Worm (Caenorhabditis elegans): ENCODE measurements around the gene gst-3.

- TF ChIP-seq ama-1 (optimal IDR thresholded peaks at IDR 0.05) (no peak), ama-1 (GFP tag; optimal IDR thresholded peaks at IDR 0.05) (no peak), F22D6.2 (tag; optimal IDR thresholded peaks at IDR 0.05) (no peak), lag-1 (GFP tag; IDR thresholded peaks at IDR 0.05) (no peak), F49E8.2 (tag; optimal IDR thresholded peaks at IDR 0.05; ENCODE audit: insufficient read depth) (no peak), tbp1 (GFP tag; optimal IDR thresholded peaks at IDR 0.05) (no peak), ceh-27 (GFP tag; optimal IDR thresholded peaks at IDR 0.05) (no peak)
These were observed 4.4 kb upstream of the gst-3 start for ce11 chrIV:10144487-10144886.

All from whole organism, young adult.